Fruit fly (Drosophila melanogaster): ENCODE data around the gene Pus10.

Pus10 gene

DNA sequence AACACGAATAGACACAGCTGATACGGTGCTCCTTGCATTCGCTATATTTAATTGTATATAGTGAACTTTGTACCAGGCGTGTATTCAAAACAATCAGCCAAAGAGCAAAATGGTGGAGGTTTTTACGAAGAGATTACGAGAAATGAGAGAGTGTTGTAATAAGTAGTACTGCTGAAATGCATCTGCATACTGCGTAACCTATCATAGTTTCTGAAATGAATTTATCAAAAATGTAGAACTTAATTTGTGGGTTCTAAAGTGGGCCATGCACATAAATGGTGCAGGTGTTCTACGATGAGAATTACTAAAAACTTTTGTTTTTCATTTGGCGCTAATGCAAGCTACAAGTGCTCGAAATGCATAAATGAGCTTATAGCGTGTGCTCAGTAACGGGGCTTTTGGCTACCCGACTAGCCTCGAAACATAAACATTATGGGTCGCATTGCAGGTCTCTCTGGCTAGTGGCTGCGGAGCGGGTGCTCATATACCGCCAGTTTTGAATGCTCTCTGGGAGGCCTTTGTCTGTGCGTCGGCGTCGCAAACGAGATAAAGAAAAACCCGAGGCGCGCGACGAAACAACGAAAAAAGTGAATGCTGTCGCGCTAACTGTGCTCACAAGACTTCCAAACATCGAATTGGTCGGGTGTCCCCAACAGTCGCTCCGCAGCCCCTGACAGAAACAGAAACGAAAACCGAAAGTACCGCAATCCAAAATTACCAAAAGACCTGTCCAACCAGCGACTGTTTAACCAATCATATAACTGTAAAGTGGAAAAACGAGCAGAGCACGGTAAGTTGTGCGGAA lies 23.4 kb downstream of the Pus10 start, which contains the start of gene Gs1 (continued):
- TF ChIP-seq CG12071 (GFP tag; optimal IDR thresholded peaks at IDR 0.05) (peak; percentile 53), CG15073 (GFP tag; optimal IDR thresholded peaks at IDR 0.05) (no peak), sug (tag; optimal IDR thresholded peaks at IDR 0.05) (peak; percentile 84), Drgx (GFP tag; IDR thresholded peaks at IDR 0.05) (peak; percentile 58), Asciz (GFP tag; optimal IDR thresholded peaks at IDR 0.05) (peak; percentile 15), jigr1 (GFP tag; IDR thresholded peaks at IDR 0.05) (no peak), BEAF-32 (GFP tag; optimal IDR thresholded peaks at IDR 0.05) (no peak), fd102C (GFP tag; optimal IDR thresholded peaks at IDR 0.05) (no peak), Ptx1 (GFP tag; IDR thresholded peaks at IDR 0.05) (no peak), CG18619 (GFP tag; optimal IDR thresholded peaks at IDR 0.05) (no peak), CG15269 (tag; optimal IDR thresholded peaks at IDR 0.05) (peak; percentile 18), hb (GFP tag; IDR thresholded peaks at IDR 0.05; ENCODE audit: partially characterized antibody) (no peak), h (optimal IDR thresholded peaks at IDR 0.05) (no peak), CG17829 (tag; optimal IDR thresholded peaks at IDR 0.05) (peak; percentile 39), corto (GFP tag; optimal IDR thresholded peaks at IDR 0.05) (no peak), fu2 (GFP tag; optimal IDR thresholded peaks at IDR 0.05) (no peak), onecut (GFP tag; IDR thresholded peaks at IDR 0.05) (peak; percentile 23; the same call in 1 of the 2 replicates), kni (GFP tag; optimal IDR thresholded peaks at IDR 0.05) (peak; percentile 79), unc-4 (GFP tag; IDR thresholded peaks at IDR 0.05; ENCODE audit: partially characterized antibody) (peak; percentile 52), knrl (GFP tag; IDR thresholded peaks at IDR 0.05; ENCODE audit: partially characterized antibody) (no peak), lov (optimal IDR thresholded peaks at IDR 0.05) (no peak), lov (GFP tag; IDR thresholded peaks at IDR 0.05) (no peak; the same call in 2 of the 3 replicates), CG10321 (GFP tag; IDR thresholded peaks at IDR 0.05) (no peak; the same call in 1 of the 2 replicates), tap (tag; optimal IDR thresholded peaks at IDR 0.05) (peak; percentile 11), B-H1 (GFP tag; IDR thresholded peaks at IDR 0.05) (no peak; the same call in 2 of the 3 replicates), dati (GFP tag; IDR thresholded peaks at IDR 0.05) (no peak), Deaf1 (tag; optimal IDR thresholded peaks at IDR 0.05) (peak; percentile 98), PHDP (tag; optimal IDR thresholded peaks at IDR 0.05) (peak; percentile 20), CG11504 (tag; optimal IDR thresholded peaks at IDR 0.05) (peak; percentile 21), Xbp1 (GFP tag; optimal IDR thresholded peaks at IDR 0.05) (no peak), HLHmδ (GFP tag; optimal IDR thresholded peaks at IDR 0.05) (peak; percentile 30), Xrp1 (GFP tag; IDR thresholded peaks at IDR 0.05) (no peak), CG10431 (GFP tag; optimal IDR thresholded peaks at IDR 0.05) (peak; percentile 3), CG17385 (GFP tag; optimal IDR thresholded peaks at IDR 0.05) (peak; percentile 58), al (GFP tag; IDR thresholded peaks at IDR 0.05) (no peak), ind (GFP tag; optimal IDR thresholded peaks at IDR 0.05) (no peak), Doc2 (GFP tag; IDR thresholded peaks at IDR 0.05) (no peak), CG32767 (GFP tag; IDR thresholded peaks at IDR 0.05) (peak; percentile 49; the same call in 1 of the 2 replicates), CG4820 (GFP tag; optimal IDR thresholded peaks at IDR 0.05) (no peak), CG3163 (GFP tag; optimal IDR thresholded peaks at IDR 0.05) (no peak), BtbVII (GFP tag; optimal IDR thresholded peaks at IDR 0.05) (peak; percentile 74), CG12769 (tag; optimal IDR thresholded peaks at IDR 0.05) (peak; percentile 77), Hr78 (GFP tag; optimal IDR thresholded peaks at IDR 0.05) (peak in 1 of 2 experiments; percentile 24), CG13287 (GFP tag; IDR thresholded peaks at IDR 0.05; ENCODE audit: partially characterized antibody) (peak; percentile 75), Hr39 (optimal IDR thresholded peaks at IDR 0.05) (no peak), CG18262 (tag; optimal IDR thresholded peaks at IDR 0.05) (no peak), shn (GFP tag; optimal IDR thresholded peaks at IDR 0.05) (no peak), fd3F (GFP tag; optimal IDR thresholded peaks at IDR 0.05) (no peak), repo (GFP tag; optimal IDR thresholded peaks at IDR 0.05) (no peak), CG6689 (GFP tag; IDR thresholded peaks at IDR 0.05) (no peak)

Measured in whole organism, embryonic.